Worm (Caenorhabditis elegans) whole organism, mixed stage, embryonic: ENCODE measurements around the gene cpd-2.
A peak's percentile ranks its signal among the peaks of the same experiment; 100 is the strongest.

Experiments
- M03D4.4 ChIP-seq: sonication (generic microtip); optimal IDR thresholded peaks from 2 replicates; lab custom pipeline; 2017; ENCODE audit warnings: mild to moderate bottlenecking, missing genetic modification characterization, missing compliant biosample characterization
- bed-3 ChIP-seq: fragments of 200-800 bp; sonication (Bioruptor generic); optimal IDR thresholded peaks from 3 replicates; lab custom pipeline; 2018; ENCODE audit warnings: mild to moderate bottlenecking, missing genetic modification characterization, moderate library complexity, missing compliant biosample characterization
- blmp-1 ChIP-seq: fragments of 150-350 bp; optimal IDR thresholded peaks from 2 replicates; lab custom pipeline; 2014; ENCODE audit warnings: missing biosample characterization, missing genetic modification characterization
- ceh-39 ChIP-seq: fragments of 150-350 bp; optimal IDR thresholded peaks from 2 replicates; lab custom pipeline; 2014; ENCODE audit warnings: missing biosample characterization, missing genetic modification characterization
- ceh-43 ChIP-seq: fragments of 200-800 bp; sonication (Bioruptor generic); optimal IDR thresholded peaks from 2 replicates; lab custom pipeline; 2018; ENCODE audit warnings: mild to moderate bottlenecking, missing genetic modification characterization, moderate library complexity, missing compliant biosample characterization
- ceh-83 ChIP-seq: fragments of 200-800 bp; sonication (Bioruptor generic); optimal IDR thresholded peaks from 2 replicates; lab custom pipeline; 2018; ENCODE audit warnings: mild to moderate bottlenecking, missing genetic modification characterization, missing compliant biosample characterization
- ces-1 ChIP-seq: fragments of 150-350 bp; optimal IDR thresholded peaks from 2 replicates; lab custom pipeline; 2014; ENCODE audit warnings: missing biosample characterization, missing genetic modification reagents, missing genetic modification characterization
- cnd-1 ChIP-seq: fragments of 200-800 bp; sonication (Bioruptor generic); optimal IDR thresholded peaks from 2 replicates; lab custom pipeline; 2018; ENCODE audit warnings: mild to moderate bottlenecking, missing genetic modification characterization, missing compliant biosample characterization
- drap-1 ChIP-seq: fragments of 200-800 bp; sonication (Bioruptor generic); optimal IDR thresholded peaks from 3 replicates; lab custom pipeline; 2018; ENCODE audit warnings: mild to moderate bottlenecking, missing genetic modification characterization, missing compliant biosample characterization
- elt-1 ChIP-seq: sonication (generic microtip); optimal IDR thresholded peaks from 2 replicates; lab custom pipeline; 2017; ENCODE audit warnings: missing genetic modification characterization, mild to moderate bottlenecking, missing compliant biosample characterization, antibody characterized with exemption, moderate library complexity, borderline replicate concordance; ENCODE audit not compliant: insufficient read depth
- elt-3 ChIP-seq: fragments of 150-350 bp; optimal IDR thresholded peaks from 2 replicates; lab custom pipeline; 2014; ENCODE audit warnings: missing biosample characterization, missing genetic modification characterization
- flh-1 ChIP-seq: fragments of 200-800 bp; sonication (Bioruptor generic); optimal IDR thresholded peaks from 2 replicates; lab custom pipeline; 2018; ENCODE audit warnings: mild to moderate bottlenecking, missing genetic modification characterization, moderate library complexity, missing compliant biosample characterization
- ham-2 ChIP-seq: fragments of 200-800 bp; sonication (Bioruptor generic); optimal IDR thresholded peaks from 2 replicates; lab custom pipeline; 2018; ENCODE audit warnings: mild to moderate bottlenecking, missing genetic modification characterization, missing compliant biosample characterization
- hlh-1 ChIP-seq: fragments of 150-350 bp; optimal IDR thresholded peaks from 2 replicates; lab custom pipeline; 2014; ENCODE audit warnings: missing biosample characterization, missing genetic modification reagents, missing genetic modification characterization
- lin-13 ChIP-seq: fragments of 150-350 bp; optimal IDR thresholded peaks from 2 replicates; lab custom pipeline; 2014; ENCODE audit warnings: missing biosample characterization, missing genetic modification characterization
- lin-32 ChIP-seq: fragments of 200-800 bp; sonication (Bioruptor generic); optimal IDR thresholded peaks from 2 replicates; lab custom pipeline; 2018; ENCODE audit warnings: mild to moderate bottlenecking, missing genetic modification characterization, missing compliant biosample characterization
- lsy-2 ChIP-seq: fragments of 150-350 bp; optimal IDR thresholded peaks from 2 replicates; lab custom pipeline; 2014; ENCODE audit warnings: missing biosample characterization, missing genetic modification characterization
- mab-5 ChIP-seq: fragments of 150-350 bp; optimal IDR thresholded peaks from 2 replicates; lab custom pipeline; 2014; ENCODE audit warnings: missing biosample characterization, missing genetic modification characterization
- mep-1 ChIP-seq: fragments of 150-350 bp; optimal IDR thresholded peaks from 2 replicates; lab custom pipeline; 2017; ENCODE audit warnings: missing biosample characterization, missing genetic modification reagents, missing genetic modification characterization, inconsistent platforms
- mls-2 ChIP-seq: sonication (generic microtip); optimal IDR thresholded peaks from 2 replicates; lab custom pipeline; 2016; ENCODE audit warnings: mild to moderate bottlenecking, missing genetic modification characterization, moderate library complexity, missing compliant biosample characterization
- nhr-12 ChIP-seq: fragments of 150-350 bp; optimal IDR thresholded peaks from 2 replicates; lab custom pipeline; 2014; ENCODE audit warnings: missing biosample characterization, missing genetic modification characterization
- nhr-2 ChIP-seq: fragments of 150-350 bp; optimal IDR thresholded peaks from 2 replicates; lab custom pipeline; 2014; ENCODE audit warnings: missing biosample characterization, missing genetic modification characterization
- nhr-237 ChIP-seq: fragments of 150-350 bp; optimal IDR thresholded peaks from 2 replicates; lab custom pipeline; 2014; ENCODE audit warnings: missing biosample characterization, missing genetic modification characterization
- nhr-28 ChIP-seq: fragments of 150-350 bp; optimal IDR thresholded peaks from 2 replicates; lab custom pipeline; 2014; ENCODE audit warnings: missing biosample characterization, missing genetic modification characterization
- nhr-76 ChIP-seq: sonication (generic microtip); optimal IDR thresholded peaks from 2 replicates; lab custom pipeline; 2017; ENCODE audit warnings: missing biosample characterization, missing genetic modification characterization
- pha-4 ChIP-seq: fragments of 150-350 bp; optimal IDR thresholded peaks from 2 replicates; lab custom pipeline; 2018; ENCODE audit warnings: missing biosample characterization, missing genetic modification reagents, missing genetic modification characterization
- sem-2 ChIP-seq: fragments of 200-800 bp; sonication (Bioruptor generic); optimal IDR thresholded peaks from 2 replicates; lab custom pipeline; 2018; ENCODE audit warnings: mild to moderate bottlenecking, missing genetic modification characterization, missing compliant biosample characterization
- snpc-4 ChIP-seq: fragments of 150-350 bp; optimal IDR thresholded peaks from 2 replicates; lab custom pipeline; 2014; ENCODE audit warnings: missing biosample characterization, missing genetic modification characterization
- sptf-1 ChIP-seq: sonication (generic microtip); optimal IDR thresholded peaks from 2 replicates; lab custom pipeline; 2017; ENCODE audit warnings: mild to moderate bottlenecking, missing genetic modification characterization, moderate library complexity, missing compliant biosample characterization
- tbx-8 ChIP-seq: fragments of 200-800 bp; sonication (Bioruptor generic); optimal IDR thresholded peaks from 2 replicates; lab custom pipeline; 2018; ENCODE audit warnings: mild to moderate bottlenecking, missing genetic modification characterization, moderate library complexity, missing compliant biosample characterization
- unc-120 ChIP-seq: sonication (generic microtip); optimal IDR thresholded peaks from 2 replicates; lab custom pipeline; 2017; ENCODE audit warnings: missing genetic modification characterization, missing compliant biosample characterization; ENCODE audit not compliant: poor library complexity, severe bottlenecking
- unc-39 ChIP-seq: fragments of 150-350 bp; optimal IDR thresholded peaks from 2 replicates; lab custom pipeline; 2014; ENCODE audit warnings: missing biosample characterization, missing genetic modification characterization
- unc-62 ChIP-seq: fragments of 150-350 bp; optimal IDR thresholded peaks from 2 replicates; lab custom pipeline; 2014; ENCODE audit warnings: missing biosample characterization, missing genetic modification reagents, missing genetic modification characterization
- zip-8 ChIP-seq: fragments of 150-350 bp; optimal IDR thresholded peaks from 2 replicates; lab custom pipeline; 2014; ENCODE audit warnings: missing biosample characterization, missing genetic modification characterization
- ztf-11 ChIP-seq: fragments of 150-350 bp; optimal IDR thresholded peaks from 2 replicates; lab custom pipeline; 2014; ENCODE audit warnings: missing biosample characterization, missing genetic modification characterization

The cpd-2 gene

DNA sequence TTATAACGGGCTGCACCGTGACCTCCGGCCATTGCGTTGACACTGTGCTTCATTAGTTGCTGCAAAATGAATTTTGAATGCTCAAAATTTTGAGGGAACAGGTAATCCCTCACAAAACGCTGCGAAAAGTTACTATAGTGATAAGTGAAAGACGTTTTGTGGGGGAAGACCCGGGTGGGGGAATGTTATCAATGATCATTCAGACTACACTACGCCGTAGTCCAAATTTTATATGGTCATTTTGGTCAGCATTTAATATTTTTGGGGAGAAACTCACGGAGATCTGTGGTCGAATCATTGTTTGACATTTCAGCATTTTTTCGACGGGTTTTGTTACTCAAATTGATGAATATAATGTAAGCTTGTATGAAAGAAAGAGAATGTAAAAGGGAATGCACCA, 10.5 kb upstream of the cpd-2 start:
- TF ChIP-seq ceh-83 (GFP tag; lab: Kevin White, UChicago) (no peak), nhr-237 (tag; lab: Kevin White, UChicago) (no peak), lsy-2 (tag; lab: Kevin White, UChicago) (no peak), mep-1 (tag; lab: Kevin White, UChicago) (no peak), bed-3 (GFP tag; lab: Kevin White, UChicago) (no peak), snpc-4 (tag; lab: Kevin White, UChicago) (no peak), unc-39 (no peak), sem-2 (GFP tag; lab: Kevin White, UChicago) (no peak), nhr-76 (tag; lab: Kevin White, UChicago) (no peak), elt-1 (tag; lab: Kevin White, UChicago) (no peak), nhr-2 (no peak), mls-2 (tag; lab: Kevin White, UChicago) (no peak), lin-32 (no peak), mab-5 (tag; lab: Kevin White, UChicago) (no peak), ztf-11 (tag; lab: Kevin White, UChicago) (no peak), unc-120 (tag; lab: Kevin White, UChicago) (no peak), pha-4 (tag; lab: Kevin White, UChicago) (no peak), drap-1 (GFP tag; lab: Kevin White, UChicago) (no peak)
- TF ChIP-seq, all 35 proteins: peak for 0

DNA sequence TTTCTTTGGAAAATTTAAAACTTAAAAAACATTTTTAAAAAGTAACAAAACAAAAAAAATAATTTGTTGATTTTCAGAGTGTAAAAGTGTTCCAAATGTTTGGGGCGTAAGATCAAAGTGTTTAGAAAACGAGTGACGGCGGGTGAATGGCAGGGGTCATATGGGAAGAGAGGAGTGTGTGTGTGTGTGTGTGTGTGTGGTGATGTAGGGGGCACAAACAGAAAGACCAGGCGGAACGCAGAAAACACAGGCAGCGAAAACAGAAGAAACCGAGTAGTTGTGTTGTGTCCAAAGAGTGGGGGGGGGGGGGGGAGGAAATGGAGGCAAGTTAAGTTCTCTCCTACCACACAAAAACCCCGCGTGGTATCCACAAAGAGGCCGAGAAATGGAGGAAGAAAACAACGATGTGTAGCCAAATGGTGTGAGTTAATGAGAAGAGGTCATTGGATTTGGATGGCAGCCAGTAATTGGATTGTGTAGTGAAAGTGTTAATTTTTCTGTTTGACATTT, 9.4 kb upstream of the cpd-2 start, which contains the start of gene B0395.3:
B0395.3 (minus strand) TSS at position 51 of the 510 bp plus-strand sequence.
- TF ChIP-seq hlh-1 (tag; lab: Kevin White, UChicago): peak; percentile 60
- no peak for TF ChIP-seq ceh-39 (tag; lab: Kevin White, UChicago)
- TF ChIP-seq mls-2 (tag; lab: Kevin White, UChicago): peak; percentile 64
- peak; percentile 12 for TF ChIP-seq mep-1 (tag; lab: Kevin White, UChicago)
- TF ChIP-seq lsy-2 (tag; lab: Kevin White, UChicago): no peak
- peak; percentile 27 for TF ChIP-seq cnd-1 (tag; lab: Kevin White, UChicago)
- no peak for TF ChIP-seq elt-3 (tag; lab: Kevin White, UChicago)
- peak; percentile 85 for TF ChIP-seq ces-1
- TF ChIP-seq zip-8 (tag; lab: Kevin White, UChicago): no peak
- no peak for TF ChIP-seq nhr-2
- peak; percentile 74 for TF ChIP-seq sptf-1 (tag; lab: Kevin White, UChicago)
- TF ChIP-seq unc-120 (tag; lab: Kevin White, UChicago): peak; percentile 14
- TF ChIP-seq elt-1 (tag; lab: Kevin White, UChicago): no peak
- peak; percentile 20 for TF ChIP-seq ham-2
- TF ChIP-seq pha-4 (tag; lab: Kevin White, UChicago): no peak
- no peak for TF ChIP-seq lin-13 (tag; lab: Kevin White, UChicago)
- TF ChIP-seq mab-5 (tag; lab: Kevin White, UChicago): no peak
- TF ChIP-seq M03D4.4 (tag; lab: Kevin White, UChicago): peak; percentile 64

DNA sequence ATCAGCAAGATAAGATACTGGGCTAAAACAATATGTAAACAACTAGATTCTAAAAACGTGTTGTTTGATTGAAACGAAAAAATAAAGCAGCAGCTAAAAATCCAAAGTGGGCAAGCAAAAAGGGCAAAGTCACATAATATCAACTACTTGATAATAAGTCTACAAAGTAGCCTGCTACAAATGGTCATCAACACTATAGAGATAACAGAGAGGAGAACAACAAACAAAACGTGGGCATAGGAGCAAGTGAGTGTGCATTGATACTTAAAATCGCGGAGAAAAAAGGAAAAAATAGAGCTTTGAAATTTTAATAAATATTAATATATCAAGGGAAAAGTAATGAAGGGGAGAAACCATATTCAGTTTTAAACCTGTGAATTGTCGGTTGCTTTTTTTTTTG, 7.9 kb upstream of the cpd-2 start:
- TF ChIP-seq nhr-2 (no peak), unc-62 (no peak), blmp-1 (tag; lab: Kevin White, UChicago) (no peak), ham-2 (no peak), nhr-12 (no peak), M03D4.4 (tag; lab: Kevin White, UChicago) (no peak), flh-1 (no peak), ceh-43 (no peak), elt-3 (tag; lab: Kevin White, UChicago) (no peak), mep-1 (tag; lab: Kevin White, UChicago) (no peak)
- TF ChIP-seq, all 35 proteins: peak for 0

DNA sequence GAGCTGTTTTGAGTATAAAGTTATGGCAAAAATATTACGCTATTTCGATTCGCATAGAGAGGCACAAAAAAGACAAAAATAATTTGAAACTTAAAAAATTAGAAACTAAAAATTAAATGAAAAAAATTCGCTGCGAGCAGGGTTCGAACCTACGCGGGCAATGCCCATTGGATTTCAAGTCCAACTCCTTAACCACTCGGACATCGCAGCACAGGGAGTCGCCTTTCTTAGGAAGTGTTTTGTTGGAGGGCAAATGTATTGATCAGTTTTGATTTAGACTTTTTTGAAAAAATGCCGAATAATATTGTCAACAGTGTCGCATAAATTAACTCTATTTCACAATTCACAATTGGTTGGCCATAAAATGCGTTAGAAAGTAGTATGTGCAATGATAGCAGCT, 7.2 kb upstream of the cpd-2 start:
- TF ChIP-seq drap-1 (GFP tag; lab: Kevin White, UChicago) (no peak), tbx-8 (no peak), nhr-76 (tag; lab: Kevin White, UChicago) (no peak), sptf-1 (tag; lab: Kevin White, UChicago) (no peak), unc-39 (no peak), ceh-43 (no peak), ceh-83 (GFP tag; lab: Kevin White, UChicago) (no peak), nhr-28 (tag; lab: Kevin White, UChicago) (no peak), nhr-12 (no peak), ces-1 (no peak)
- TF ChIP-seq, all 35 proteins: peak for 0
